Worm (Caenorhabditis elegans): ENCODE results near the gene srw-4.

The srw-4 gene

ce11 chrV:2903227-2903626 is 14.6 kb upstream of the srw-4 start, which contains the start of gene C31B8.7:
Gene C31B8.7 (minus strand): TSS chrV:2903327.
- TF ChIP-seq fax-1 (tag; optimal IDR thresholded peaks at IDR 0.05) (no peak), pag-3 (tag; optimal IDR thresholded peaks at IDR 0.05; ENCODE audit: borderline replicate concordance) (no peak), rnt-1 (tag; optimal IDR thresholded peaks at IDR 0.05) (no peak), ceh-22 (tag; optimal IDR thresholded peaks at IDR 0.05) (no peak), K09A11.1 (tag; optimal IDR thresholded peaks at IDR 0.05; ENCODE audit: insufficient read depth) (no peak), dmd-4 (tag; optimal IDR thresholded peaks at IDR 0.05; ENCODE audit: borderline replicate concordance) (no peak), sdc-2 (tag; optimal IDR thresholded peaks at IDR 0.05) (no peak), pha-4 (tag; optimal IDR thresholded peaks at IDR 0.05) (no peak), pat-9 (tag; optimal IDR thresholded peaks at IDR 0.05) (no peak), ceh-48 (tag; optimal IDR thresholded peaks at IDR 0.05) (no peak), gmeb-2 (tag; optimal IDR thresholded peaks at IDR 0.05) (no peak), C38D4.7 (GFP tag; optimal IDR thresholded peaks at IDR 0.05) (no peak), ets-4 (tag; optimal IDR thresholded peaks at IDR 0.05) (no peak), C08G9.2 (tag; optimal IDR thresholded peaks at IDR 0.05) (no peak), dve-1 (tag; optimal IDR thresholded peaks at IDR 0.05) (no peak), che-1 (tag; optimal IDR thresholded peaks at IDR 0.05) (no peak), mec-3 (tag; optimal IDR thresholded peaks at IDR 0.05; ENCODE audit: borderline replicate concordance) (no peak), nhr-11 (tag; optimal IDR thresholded peaks at IDR 0.05) (no peak), pax-1 (tag; optimal IDR thresholded peaks at IDR 0.05) (no peak)

ce11 chrV:2899867-2900266 is 11.3 kb upstream of the srw-4 start, which contains the start of gene str-46:
Gene str-46 (minus strand): TSS chrV:2899967.
- TF ChIP-seq mec-3 (tag; optimal IDR thresholded peaks at IDR 0.05; ENCODE audit: borderline replicate concordance) (no peak), hlh-30 (tag; optimal IDR thresholded peaks at IDR 0.05; ENCODE audit: insufficient read depth) (no peak), elt-2 (tag; optimal IDR thresholded peaks at IDR 0.05) (no peak), K02D7.2 (tag; optimal IDR thresholded peaks at IDR 0.05) (no peak), lin-11 (tag; optimal IDR thresholded peaks at IDR 0.05) (no peak), fkh-6 (tag; optimal IDR thresholded peaks at IDR 0.05) (no peak), elt-4 (tag; optimal IDR thresholded peaks at IDR 0.05) (no peak), pat-9 (tag; optimal IDR thresholded peaks at IDR 0.05) (no peak), sox-4 (tag; optimal IDR thresholded peaks at IDR 0.05) (no peak), T23F11.4 (GFP tag; optimal IDR thresholded peaks at IDR 0.05) (no peak), hlh-6 (tag; optimal IDR thresholded peaks at IDR 0.05) (no peak), ztf-16 (tag; optimal IDR thresholded peaks at IDR 0.05) (no peak), madf-2 (tag; optimal IDR thresholded peaks at IDR 0.05) (no peak), ceh-22 (tag; optimal IDR thresholded peaks at IDR 0.05) (no peak), unc-55 (GFP tag; optimal IDR thresholded peaks at IDR 0.05) (no peak), hlh-8 (tag; optimal IDR thresholded peaks at IDR 0.05) (no peak), nhr-232 (tag; optimal IDR thresholded peaks at IDR 0.05) (no peak), nfya-1 (tag; optimal IDR thresholded peaks at IDR 0.05) (no peak)

ce11 chrV:2896198-2896660 is 7.6 kb upstream of the srw-4 start, which contains the start of gene pals-32:
Gene pals-32 (plus strand): TSS chrV:2896610.
- TF ChIP-seq madf-2 (tag; optimal IDR thresholded peaks at IDR 0.05) (no peak), T23F11.4 (GFP tag; optimal IDR thresholded peaks at IDR 0.05) (no peak), dve-1 (tag; optimal IDR thresholded peaks at IDR 0.05) (no peak), elt-2 (tag; optimal IDR thresholded peaks at IDR 0.05) (no peak), dmd-4 (tag; optimal IDR thresholded peaks at IDR 0.05; ENCODE audit: borderline replicate concordance) (no peak), tbx-7 (tag; optimal IDR thresholded peaks at IDR 0.05) (no peak), unc-55 (GFP tag; optimal IDR thresholded peaks at IDR 0.05) (no peak), pqm-1 (tag; optimal IDR thresholded peaks at IDR 0.05) (no peak), K02D7.2 (tag; optimal IDR thresholded peaks at IDR 0.05) (no peak), pha-2 (tag; optimal IDR thresholded peaks at IDR 0.05) (no peak), ceh-30 (tag; optimal IDR thresholded peaks at IDR 0.05) (no peak), nhr-232 (tag; optimal IDR thresholded peaks at IDR 0.05) (no peak), C08G9.2 (tag; optimal IDR thresholded peaks at IDR 0.05) (no peak), lim-6 (tag; optimal IDR thresholded peaks at IDR 0.05) (no peak), ama-1 (optimal IDR thresholded peaks at IDR 0.05) (no peak), fax-1 (tag; optimal IDR thresholded peaks at IDR 0.05) (no peak), ahr-1 (tag; optimal IDR thresholded peaks at IDR 0.05) (no peak), nhr-11 (tag; optimal IDR thresholded peaks at IDR 0.05) (no peak)
